Worm (Caenorhabditis elegans): ENCODE measurements around the gene crp-1.

ce11 chrV:10528500-10528899 is 50.1 kb downstream of the crp-1 start, which contains the start of gene F25D1.3:
- TF ChIP-seq flt-1 (GFP tag; IDR thresholded peaks at IDR 0.05) = no peak
- TF ChIP-seq ztf-29 (GFP tag; IDR thresholded peaks at IDR 0.05) = no peak
- no peak for TF ChIP-seq tab-1 (GFP tag; IDR thresholded peaks at IDR 0.05)

Measured in whole organism, midembryonic.